Worm (Caenorhabditis elegans) whole organism, L4 larva: Measurements from ENCODE around the gene F41C3.7.
A peak's percentile ranks its signal among the peaks of the same experiment; 100 is the strongest.

Source experiments
- D1046.2 ChIP-seq: fragments of 200-800 bp; sonication (Bioruptor generic); IDR thresholded peaks from 2 replicates; pipeline ENCODE4 v1.3.6; 2022; ENCODE audit warnings: missing genetic modification characterization, missing compliant biosample characterization
- F10B5.3 ChIP-seq: sonication (generic microtip); optimal IDR thresholded peaks from 2 replicates; lab custom pipeline; 2016; ENCODE audit warnings: mild to moderate bottlenecking, missing genetic modification characterization, missing compliant biosample characterization
- F37D6.2 ChIP-seq: sonication (generic microtip); optimal IDR thresholded peaks from 2 replicates; lab custom pipeline; 2016; ENCODE audit warnings: mild to moderate bottlenecking, missing genetic modification characterization, missing compliant biosample characterization
- F49E8.2 ChIP-seq: sonication (generic microtip); optimal IDR thresholded peaks from 2 replicates; lab custom pipeline; 2016; ENCODE audit warnings: missing compliant biosample characterization, mild to moderate bottlenecking, missing genetic modification characterization, borderline replicate concordance
- T26A8.4 ChIP-seq: fragments of 200-800 bp; sonication (Bioruptor generic); IDR thresholded peaks from 2 replicates; pipeline ENCODE4 v1.3.6; 2022; ENCODE audit warnings: missing genetic modification characterization, missing compliant biosample characterization
- Y105C5A.15 ChIP-seq: fragments of 200-800 bp; sonication (Bioruptor generic); IDR thresholded peaks from 2 replicates; pipeline ENCODE4 v1.3.6; 2022; ENCODE audit warnings: missing genetic modification characterization, missing compliant biosample characterization
- Y5F2A.4 ChIP-seq: fragments of 200-800 bp; sonication (Bioruptor generic); optimal IDR thresholded peaks from 2 replicates; lab custom pipeline; 2018; ENCODE audit warnings: mild to moderate bottlenecking, missing genetic modification characterization, missing compliant biosample characterization
- ZK546.5 ChIP-seq, 2 experiments: sonication (generic microtip); optimal IDR thresholded peaks; 2 replicates each; lab custom pipeline; 2017; ENCODE audit warnings: missing biosample characterization in 2 of 2, missing genetic modification characterization in 2 of 2
- aha-1 ChIP-seq: fragments of 150-350 bp; peaks from one replicate; lab custom pipeline; 2014; ENCODE audit warnings: missing biosample characterization, missing genetic modification characterization
- ceh-20 ChIP-seq: fragments of 200-800 bp; sonication (Bioruptor generic); IDR thresholded peaks from 2 replicates; pipeline ENCODE4 v1.3.6; 2022; ENCODE audit warnings: missing genetic modification reagents, missing genetic modification characterization, missing compliant biosample characterization
- ceh-62 ChIP-seq: sonication (generic microtip); optimal IDR thresholded peaks from 2 replicates; lab custom pipeline; 2017; ENCODE audit warnings: missing biosample characterization, missing genetic modification characterization
- ctbp-1 ChIP-seq: fragments of 200-800 bp; sonication (Bioruptor generic); IDR thresholded peaks from 2 replicates; pipeline ENCODE4 v1.3.6; 2022; ENCODE audit warnings: missing genetic modification reagents, missing genetic modification characterization, missing compliant biosample characterization
- daf-12 ChIP-seq: fragments of 150-350 bp; optimal IDR thresholded peaks from 2 replicates; lab custom pipeline; 2014; ENCODE audit warnings: missing biosample characterization, missing genetic modification reagents, missing genetic modification characterization
- daf-16 ChIP-seq, 3 experiments: sonication (generic microtip); optimal IDR thresholded peaks; 2 replicates each; lab custom pipeline; 2016 to 2017; ENCODE audit warnings: missing genetic modification characterization in 3 of 3, missing genetic modification reagents in 3 of 3, mild to moderate bottlenecking in 2 of 3, missing compliant biosample characterization in 2 of 3, missing biosample characterization in 1 of 3, moderate library complexity in 1 of 3
- duxl-1 ChIP-seq: sonication (generic microtip); optimal IDR thresholded peaks from 2 replicates; lab custom pipeline; 2016; ENCODE audit warnings: mild to moderate bottlenecking, missing genetic modification characterization, moderate library complexity, missing compliant biosample characterization; ENCODE audit not compliant: poor library complexity
- dve-1 ChIP-seq: sonication (generic microtip); optimal IDR thresholded peaks from 2 replicates; lab custom pipeline; 2017; ENCODE audit warnings: antibody characterized with exemption, mild to moderate bottlenecking, missing genetic modification characterization, missing compliant biosample characterization; ENCODE audit not compliant: insufficient read depth
- hlh-11 ChIP-seq: fragments of 200-800 bp; sonication (Bioruptor generic); optimal IDR thresholded peaks from 2 replicates; lab custom pipeline; 2018; ENCODE audit warnings: mild to moderate bottlenecking, missing genetic modification characterization, missing compliant biosample characterization
- jun-1 ChIP-seq: fragments of 150-350 bp; optimal IDR thresholded peaks from 2 replicates; lab custom pipeline; 2014; ENCODE audit warnings: missing biosample characterization, missing genetic modification reagents, missing genetic modification characterization
- lin-1 ChIP-seq: fragments of 200-800 bp; sonication (Bioruptor generic); IDR thresholded peaks from 2 replicates; pipeline ENCODE4 v1.3.6; 2022; ENCODE audit warnings: missing genetic modification reagents, missing genetic modification characterization, missing compliant biosample characterization
- lin-13 ChIP-seq: fragments of 150-350 bp; optimal IDR thresholded peaks from 2 replicates; lab custom pipeline; 2014; ENCODE audit warnings: missing biosample characterization, missing genetic modification reagents, missing genetic modification characterization
- lin-15B ChIP-seq: fragments of 150-350 bp; sonication (generic microtip); optimal IDR thresholded peaks from 3 replicates; lab custom pipeline; 2014; ENCODE audit warnings: missing biosample characterization, missing genetic modification characterization
- lir-3 ChIP-seq: sonication (generic microtip); optimal IDR thresholded peaks from 2 replicates; lab custom pipeline; 2016; ENCODE audit warnings: mild to moderate bottlenecking, missing genetic modification characterization, missing compliant biosample characterization
- madf-5 ChIP-seq, 2 experiments: fragments of 200-800 bp; sonication (Bioruptor generic); IDR thresholded peaks; 2 replicates each; pipeline ENCODE4 v1.3.6; 2022; ENCODE audit warnings: missing compliant biosample characterization in 2 of 2, missing genetic modification characterization in 2 of 2
- mdl-1 ChIP-seq, 2 experiments: fragments of 150-350 bp in 1 of 2; sonication (generic microtip) in 1 of 2; optimal IDR thresholded peaks; 2 replicates each; lab custom pipeline; 2014 to 2017; ENCODE audit warnings: missing biosample characterization in 2 of 2, missing genetic modification characterization in 2 of 2
- mes-2 ChIP-seq: sonication (generic microtip); optimal IDR thresholded peaks from 2 replicates; lab custom pipeline; 2016; ENCODE audit warnings: missing genotype, mild to moderate bottlenecking, missing genetic modification characterization, missing compliant biosample characterization; ENCODE audit not compliant: poor library complexity, severe bottlenecking
- nhr-102 ChIP-seq: sonication (generic microtip); optimal IDR thresholded peaks from 2 replicates; lab custom pipeline; 2016; ENCODE audit warnings: mild to moderate bottlenecking, missing genetic modification characterization, moderate library complexity, missing compliant biosample characterization
- nhr-237 ChIP-seq: sonication (generic microtip); optimal IDR thresholded peaks from 2 replicates; lab custom pipeline; 2017; ENCODE audit warnings: missing biosample characterization, missing genetic modification characterization
- nhr-25 ChIP-seq: sonication (generic microtip); optimal IDR thresholded peaks from 2 replicates; lab custom pipeline; 2017; ENCODE audit warnings: missing genetic modification characterization, mild to moderate bottlenecking, missing compliant biosample characterization, antibody characterized with exemption, moderate library complexity, borderline replicate concordance; ENCODE audit not compliant: insufficient read depth
- nhr-28 ChIP-seq: fragments of 150-350 bp; optimal IDR thresholded peaks from 2 replicates; lab custom pipeline; 2014; ENCODE audit warnings: missing biosample characterization, missing genetic modification characterization
- nhr-41 ChIP-seq: fragments of 200-800 bp; sonication (Bioruptor generic); IDR thresholded peaks from 2 replicates; pipeline ENCODE4 v1.3.6; 2022; ENCODE audit warnings: missing genetic modification reagents, missing genetic modification characterization, missing compliant biosample characterization
- nhr-77 ChIP-seq: fragments of 150-350 bp; optimal IDR thresholded peaks from 2 replicates; lab custom pipeline; 2014; ENCODE audit warnings: missing biosample characterization, missing genetic modification characterization
- pqm-1 ChIP-seq: sonication (generic microtip); optimal IDR thresholded peaks from 2 replicates; lab custom pipeline; 2017; ENCODE audit warnings: missing biosample characterization, missing genetic modification characterization
- rbr-2 ChIP-seq: sonication (generic microtip); optimal IDR thresholded peaks from 2 replicates; lab custom pipeline; 2016; ENCODE audit warnings: missing genotype, missing genetic modification characterization, missing compliant biosample characterization
- snpc-4 ChIP-seq: fragments of 150-350 bp; optimal IDR thresholded peaks from 2 replicates; lab custom pipeline; 2014; ENCODE audit warnings: missing biosample characterization, missing genetic modification characterization
- tag-97 ChIP-seq: fragments of 200-800 bp; sonication (Bioruptor generic); IDR thresholded peaks from 2 replicates; pipeline ENCODE4 v1.3.6; 2022; ENCODE audit warnings: missing genetic modification characterization, missing compliant biosample characterization
- unc-39 ChIP-seq: sonication (generic microtip); optimal IDR thresholded peaks from 2 replicates; lab custom pipeline; 2017; ENCODE audit warnings: missing biosample characterization, missing genetic modification characterization
- unc-62 ChIP-seq, 3 experiments: fragments of 150-350 bp in 1 of 3; sonication (generic microtip); optimal IDR thresholded peaks in 2 of 3; peaks in 1 of 3; 1 replicate in 1 of 3; 2 replicates in 2 of 3; lab custom pipeline; 2014 to 2017; ENCODE audit warnings: missing biosample characterization in 3 of 3, missing genetic modification characterization in 3 of 3, missing genetic modification reagents in 3 of 3, missing genotype in 1 of 3
- zag-1 ChIP-seq: fragments of 150-350 bp; optimal IDR thresholded peaks from 2 replicates; lab custom pipeline; 2014; ENCODE audit warnings: missing biosample characterization, missing genetic modification characterization
- zfp-2 ChIP-seq: sonication (generic microtip); optimal IDR thresholded peaks from 2 replicates; lab custom pipeline; 2016; ENCODE audit warnings: mild to moderate bottlenecking, missing genetic modification characterization, missing compliant biosample characterization
- zip-2 ChIP-seq: fragments of 150-350 bp; optimal IDR thresholded peaks from 2 replicates; lab custom pipeline; 2014; ENCODE audit warnings: missing biosample characterization, missing genetic modification characterization

The F41C3.7 gene

ce11 chrII:4773891-4774432 is 44.1 kb downstream of the F41C3.7 start, which contains the start of the genes F26G1.9 and F26G1.10:
F26G1.9 (minus strand) TSS chrII:4773991.
F26G1.10 (plus strand) TSS chrII:4774382.
- TF ChIP-seq lir-3 (tag; lab: Kevin White, UChicago) (no peak), aha-1 (peak; percentile 22)

- TF ChIP-seq unc-62 (GFP tag; optimal IDR thresholded peaks at IDR 0.05 in 1 of 2; lab: Kevin White, UChicago) (peak in 1 of 2 experiments; percentile 96), unc-62 (tag; optimal IDR thresholded peaks at IDR 0.05; lab: Kevin White, UChicago) (no peak), lin-1 (no peak)
Observed at ce11 chrII:4775802-4776201, 46.0 kb downstream of the F41C3.7 start.

- peak; percentile 62 for TF ChIP-seq dve-1 (tag; lab: Kevin White, UChicago)
- TF ChIP-seq daf-16 (GFP tag; optimal IDR thresholded peaks at IDR 0.05; lab: Kevin White, UChicago): no peak
- TF ChIP-seq daf-16 (tag; optimal IDR thresholded peaks at IDR 0.05; lab: Kevin White, UChicago): peak; percentile 73
- TF ChIP-seq nhr-25 (tag; lab: Kevin White, UChicago): no peak
- TF ChIP-seq unc-39 (tag; lab: Kevin White, UChicago): no peak
- peak; percentile 42 for TF ChIP-seq hlh-11
- TF ChIP-seq D1046.2 (GFP tag; lab: Robert Waterston, UW): no peak
- TF ChIP-seq pqm-1 (tag; lab: Kevin White, UChicago): peak; percentile 86
- TF ChIP-seq unc-62 (GFP tag; optimal IDR thresholded peaks at IDR 0.05 in 1 of 2; lab: Kevin White, UChicago): no peak
- TF ChIP-seq unc-62 (tag; optimal IDR thresholded peaks at IDR 0.05; lab: Kevin White, UChicago): no peak
- TF ChIP-seq nhr-237 (tag; lab: Kevin White, UChicago): no peak
- TF ChIP-seq snpc-4 (tag; lab: Kevin White, UChicago): no peak
Observed at ce11 chrII:4776933-4777332, 47.1 kb downstream of the F41C3.7 start, which contains the start of gene F26G1.11. F26G1.11 (plus strand) TSS chrII:4777137.

ce11 chrII:4779753-4780152 is 49.9 kb downstream of the F41C3.7 start:
- TF ChIP-seq Y105C5A.15 (GFP tag; lab: Robert Waterston, UW) (no peak), Y5F2A.4 (GFP tag; lab: Kevin White, UChicago) (no peak), T26A8.4 (GFP tag; lab: Robert Waterston, UW) (no peak), ceh-20 (GFP tag; lab: Robert Waterston, UW) (no peak), ceh-62 (tag; lab: Kevin White, UChicago) (no peak), tag-97 (GFP tag; lab: Robert Waterston, UW) (no peak), nhr-41 (GFP tag; lab: Robert Waterston, UW) (no peak)

ce11 chrII:4784436-4784835 is 54.6 kb downstream of the F41C3.7 start, which contains the start of gene nep-12:
nep-12 (minus strand) TSS chrII:4784536.
- TF ChIP-seq mes-2 (tag; lab: Kevin White, UChicago) (no peak), zfp-2 (tag; lab: Kevin White, UChicago) (no peak), daf-16 (GFP tag; optimal IDR thresholded peaks at IDR 0.05; lab: Kevin White, UChicago) (no peak), daf-16 (tag; optimal IDR thresholded peaks at IDR 0.05; lab: Kevin White, UChicago) (no peak), nhr-77 (tag; lab: Kevin White, UChicago) (no peak), zag-1 (tag; lab: Kevin White, UChicago) (no peak), ctbp-1 (GFP tag; lab: Robert Waterston, UW) (no peak), Y105C5A.15 (GFP tag; lab: Robert Waterston, UW) (no peak), rbr-2 (no peak), ceh-20 (GFP tag; lab: Robert Waterston, UW) (no peak), zip-2 (no peak)

- TF ChIP-seq ZK546.5 (tag; optimal IDR thresholded peaks at IDR 0.05; lab: Kevin White, UChicago) (no peak), snpc-4 (tag; lab: Kevin White, UChicago) (no peak), F49E8.2 (tag; lab: Kevin White, UChicago) (no peak), F37D6.2 (tag; lab: Kevin White, UChicago) (no peak), lin-15B (no peak), nhr-28 (tag; lab: Kevin White, UChicago) (no peak), duxl-1 (no peak), daf-12 (tag; lab: Kevin White, UChicago) (no peak), nhr-102 (tag; lab: Kevin White, UChicago) (no peak), madf-5 (GFP tag; IDR thresholded peaks at IDR 0.05; lab: Robert Waterston, UW) (no peak), zag-1 (tag; lab: Kevin White, UChicago) (no peak), F10B5.3 (tag; lab: Kevin White, UChicago) (no peak), jun-1 (no peak), lin-13 (GFP tag; lab: Kevin White, UChicago) (no peak), mdl-1 (tag; optimal IDR thresholded peaks at IDR 0.05; lab: Kevin White, UChicago) (no peak)
Observed at ce11 chrII:4786181-4786580, 56.3 kb downstream of the F41C3.7 start, which contains the start of gene msp-3. msp-3 (minus strand) TSS chrII:4786281.
